Worm (Caenorhabditis elegans): ENCODE measurements around the gene fce-2.

The fce-2 gene

ce11 chrV:20455637-20456036 lies 30.5 kb downstream of the fce-2 start:
- TF ChIP-seq unc-98 (GFP tag; IDR thresholded peaks at IDR 0.05) (no peak), unc-62 (GFP tag; optimal IDR thresholded peaks at IDR 0.05) (no peak), sptf-1 (tag; optimal IDR thresholded peaks at IDR 0.05) (no peak), lir-3 (tag; optimal IDR thresholded peaks at IDR 0.05; ENCODE audit: poor library complexity) (no peak), ets-5 (GFP tag; IDR thresholded peaks at IDR 0.05) (no peak), fkh-8 (tag; optimal IDR thresholded peaks at IDR 0.05) (no peak), pax-3 (tag; optimal IDR thresholded peaks at IDR 0.05) (no peak), snu-23 (GFP tag; optimal IDR thresholded peaks at IDR 0.05) (peak; percentile 52), hpl-2 (GFP tag; optimal IDR thresholded peaks at IDR 0.05) (no peak), nhr-19 (GFP tag; conservative IDR thresholded peaks at IDR 0.05) (peak; percentile 41), snpc-4 (tag; optimal IDR thresholded peaks at IDR 0.05) (peak; percentile 98), mab-9 (GFP tag; IDR thresholded peaks at IDR 0.05) (no peak), efl-1 (optimal IDR thresholded peaks at IDR 0.05) (peak in 1 of 2 experiments; percentile 23), efl-1 (GFP tag; optimal IDR thresholded peaks at IDR 0.05 in 1 of 2) (peak in 1 of 2 experiments; percentile 73), nhr-20 (tag; optimal IDR thresholded peaks at IDR 0.05) (peak; percentile 16), ceh-82 (tag; optimal IDR thresholded peaks at IDR 0.05) (peak in 2 of 3 experiments; percentile 16 to 18), nhr-47 (tag; optimal IDR thresholded peaks at IDR 0.05) (peak; percentile 59), alr-1 (tag; optimal IDR thresholded peaks at IDR 0.05; ENCODE audit: borderline replicate concordance) (no peak), dsc-1 (tag; optimal IDR thresholded peaks at IDR 0.05) (peak; percentile 54), efl-3 (GFP tag; optimal IDR thresholded peaks at IDR 0.05) (no peak), grh-1 (GFP tag; IDR thresholded peaks at IDR 0.05) (no peak), blmp-1 (tag; optimal IDR thresholded peaks at IDR 0.05) (no peak), nhr-85 (tag) (no peak), pag-3 (tag; optimal IDR thresholded peaks at IDR 0.05; ENCODE audit: borderline replicate concordance, insufficient read depth) (no peak), mep-1 (tag; optimal IDR thresholded peaks at IDR 0.05) (no peak), xbp-1 (tag; optimal IDR thresholded peaks at IDR 0.05) (peak; percentile 13), ceh-63 (GFP tag; optimal IDR thresholded peaks at IDR 0.05) (no peak), fkh-4 (tag; optimal IDR thresholded peaks at IDR 0.05; ENCODE audit: borderline replicate concordance) (no peak), lin-35 (GFP tag; optimal IDR thresholded peaks at IDR 0.05) (peak in 1 of 2 experiments; percentile 10), ztf-11 (tag; optimal IDR thresholded peaks at IDR 0.05) (no peak), aly-2 (tag; optimal IDR thresholded peaks at IDR 0.05) (no peak), aha-1 (tag; optimal IDR thresholded peaks at IDR 0.05) (no peak), sup-37 (GFP tag; optimal IDR thresholded peaks at IDR 0.05) (no peak), rnt-1 (tag; optimal IDR thresholded peaks at IDR 0.05) (peak; percentile 92), lin-39 (tag; optimal IDR thresholded peaks at IDR 0.05) (peak; percentile 13), F16B12.6 (tag; optimal IDR thresholded peaks at IDR 0.05) (no peak), fkh-10 (GFP tag; optimal IDR thresholded peaks at IDR 0.05) (no peak), nhr-28 (tag; optimal IDR thresholded peaks at IDR 0.05) (no peak), C34B4.2 (tag; optimal IDR thresholded peaks at IDR 0.05) (no peak), swsn-7 (tag; optimal IDR thresholded peaks at IDR 0.05) (peak; percentile 59), nhr-90 (tag; optimal IDR thresholded peaks at IDR 0.05; ENCODE audit: poor library complexity) (no peak), lsy-2 (tag; optimal IDR thresholded peaks at IDR 0.05) (peak in 1 of 2 experiments; percentile 3), mdl-1 (tag; optimal IDR thresholded peaks at IDR 0.05) (peak in 1 of 2 experiments; percentile 20), egl-27 (tag; optimal IDR thresholded peaks at IDR 0.05) (no peak)

- TF ChIP-seq pag-3 (tag; optimal IDR thresholded peaks at IDR 0.05; ENCODE audit: borderline replicate concordance, insufficient read depth): peak; percentile 10
- TF ChIP-seq lir-3 (tag; optimal IDR thresholded peaks at IDR 0.05; ENCODE audit: poor library complexity): no peak
- TF ChIP-seq blmp-1 (tag; optimal IDR thresholded peaks at IDR 0.05): no peak
- peak in 1 of 3 experiments; percentile 8 for TF ChIP-seq ceh-82 (tag; optimal IDR thresholded peaks at IDR 0.05)
- TF ChIP-seq pqm-1 (tag; optimal IDR thresholded peaks at IDR 0.05): no peak
- no peak for TF ChIP-seq nhr-19 (GFP tag; conservative IDR thresholded peaks at IDR 0.05)
- TF ChIP-seq dsc-1 (tag; optimal IDR thresholded peaks at IDR 0.05): peak; percentile 44
- TF ChIP-seq vab-15 (tag; optimal IDR thresholded peaks at IDR 0.05): no peak
- no peak for TF ChIP-seq skn-1 (tag; optimal IDR thresholded peaks at IDR 0.05)
These were observed 32.1 kb downstream of the fce-2 start for ce11 chrV:20457155-20457554.
